Worm (Caenorhabditis elegans): ENCODE results near the gene gfi-1.

DNA sequence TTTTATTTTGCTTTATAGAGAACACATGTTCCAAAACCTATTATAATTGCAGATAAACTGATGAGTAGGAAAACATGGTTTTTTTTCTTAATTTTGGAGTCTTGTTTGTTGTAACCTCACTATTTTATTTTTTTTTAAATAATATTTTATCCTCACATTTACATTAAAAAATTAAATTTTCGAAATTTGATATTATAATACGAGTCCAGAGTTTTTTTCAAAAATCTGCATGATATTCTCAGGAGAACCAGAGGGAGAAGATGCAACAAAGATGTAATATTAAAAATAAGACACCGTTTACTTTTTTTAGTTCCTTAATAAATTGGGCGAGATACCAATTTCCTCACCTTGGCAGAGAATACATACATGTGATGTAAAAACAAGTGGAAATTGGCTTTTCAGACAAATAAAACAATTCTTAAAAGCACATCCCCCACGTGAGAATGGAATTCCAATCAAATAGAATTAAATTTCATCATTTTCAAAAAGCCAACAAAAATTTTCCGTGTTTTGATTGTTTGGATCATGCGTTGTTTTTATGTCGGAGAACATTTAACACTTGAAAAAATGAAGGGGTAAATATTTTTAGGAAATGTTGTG lies 14.0 kb downstream of the gfi-1 start:
- no peak for TF ChIP-seq nhr-11 (tag; optimal IDR thresholded peaks at IDR 0.05)
- no peak for TF ChIP-seq ceh-8 (GFP tag; optimal IDR thresholded peaks at IDR 0.05)
- TF ChIP-seq ama-1 (optimal IDR thresholded peaks at IDR 0.05): no peak
- TF ChIP-seq grh-1 (GFP tag; IDR thresholded peaks at IDR 0.05): no peak
- TF ChIP-seq ceh-82 (tag; optimal IDR thresholded peaks at IDR 0.05): no peak
- TF ChIP-seq alr-1 (tag; optimal IDR thresholded peaks at IDR 0.05; ENCODE audit: borderline replicate concordance): no peak
- no peak for TF ChIP-seq ceh-90 (tag; optimal IDR thresholded peaks at IDR 0.05)
- TF ChIP-seq jun-1 (tag; optimal IDR thresholded peaks at IDR 0.05): no peak
- no peak for TF ChIP-seq snpc-4 (tag; optimal IDR thresholded peaks at IDR 0.05)
- TF ChIP-seq aly-2 (tag; optimal IDR thresholded peaks at IDR 0.05): no peak
- no peak for TF ChIP-seq blmp-1 (tag; optimal IDR thresholded peaks at IDR 0.05)
- TF ChIP-seq mef-2 (tag; optimal IDR thresholded peaks at IDR 0.05): no peak

Measured in whole organism, L1 larva.